Worm (Caenorhabditis elegans) whole organism, mixed stage, embryonic: Measurements from ENCODE around the gene F20C5.5.

ENCODE experiments used
- ceh-83 ChIP-seq: fragments of 200-800 bp; sonication (Bioruptor generic); optimal IDR thresholded peaks from 2 replicates; lab custom pipeline; 2018; ENCODE audit warnings: mild to moderate bottlenecking, missing genetic modification characterization, missing compliant biosample characterization
- ces-1 ChIP-seq: fragments of 150-350 bp; optimal IDR thresholded peaks from 2 replicates; lab custom pipeline; 2014; ENCODE audit warnings: missing biosample characterization, missing genetic modification reagents, missing genetic modification characterization
- cnd-1 ChIP-seq: fragments of 200-800 bp; sonication (Bioruptor generic); optimal IDR thresholded peaks from 2 replicates; lab custom pipeline; 2018; ENCODE audit warnings: mild to moderate bottlenecking, missing genetic modification characterization, missing compliant biosample characterization
- ham-2 ChIP-seq: fragments of 200-800 bp; sonication (Bioruptor generic); optimal IDR thresholded peaks from 2 replicates; lab custom pipeline; 2018; ENCODE audit warnings: mild to moderate bottlenecking, missing genetic modification characterization, missing compliant biosample characterization
- lin-13 ChIP-seq: fragments of 150-350 bp; optimal IDR thresholded peaks from 2 replicates; lab custom pipeline; 2014; ENCODE audit warnings: missing biosample characterization, missing genetic modification characterization
- nhr-76 ChIP-seq: sonication (generic microtip); optimal IDR thresholded peaks from 2 replicates; lab custom pipeline; 2017; ENCODE audit warnings: missing biosample characterization, missing genetic modification characterization
- unc-39 ChIP-seq: fragments of 150-350 bp; optimal IDR thresholded peaks from 2 replicates; lab custom pipeline; 2014; ENCODE audit warnings: missing biosample characterization, missing genetic modification characterization
- unc-62 ChIP-seq: fragments of 150-350 bp; optimal IDR thresholded peaks from 2 replicates; lab custom pipeline; 2014; ENCODE audit warnings: missing biosample characterization, missing genetic modification reagents, missing genetic modification characterization

DNA sequence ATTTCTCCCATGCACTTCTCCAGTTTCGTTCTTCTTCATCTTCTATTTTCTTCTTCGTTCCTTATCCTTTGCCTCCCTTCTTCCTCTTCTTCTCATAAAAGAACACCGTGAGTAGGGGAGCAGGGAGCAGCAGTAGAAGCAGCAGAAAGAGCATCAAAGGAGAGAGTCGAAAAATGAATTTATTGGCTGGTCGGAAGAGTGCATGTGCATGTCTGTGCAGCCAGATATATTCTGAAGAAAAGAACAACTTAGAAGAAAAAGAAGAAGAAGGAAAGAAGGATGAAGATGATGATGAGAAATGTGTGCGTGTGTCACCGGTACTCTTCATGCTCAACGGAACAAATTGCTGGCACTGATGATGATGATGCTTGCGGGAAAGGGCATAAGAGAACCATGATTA, 26.8 kb upstream of the F20C5.5 start:
- TF ChIP-seq cnd-1: no peak
- TF ChIP-seq nhr-76 (tag; lab: Kevin White, UChicago): no peak
- TF ChIP-seq ham-2 (GFP tag; lab: Kevin White, UChicago): no peak
- peak; percentile 50 for TF ChIP-seq ces-1
- TF ChIP-seq ceh-83: no peak
- no peak for TF ChIP-seq unc-39 (tag; lab: Kevin White, UChicago)
- TF ChIP-seq lin-13: no peak
- no peak for TF ChIP-seq unc-62 (GFP tag; lab: Kevin White, UChicago)
